Worm (Caenorhabditis elegans) whole organism, young adult: ENCODE data around the gene vms-1.

Source experiments
- B0035.1 ChIP-seq: sonication (generic microtip); optimal IDR thresholded peaks from 2 replicates; lab custom pipeline; 2016; ENCODE audit warnings: missing genetic modification characterization, mild to moderate bottlenecking, missing compliant biosample characterization, missing genotype, missing genetic modification reagents
- F23B12.7 ChIP-seq: sonication (generic microtip); optimal IDR thresholded peaks from 2 replicates; lab custom pipeline; 2017; ENCODE audit warnings: missing genetic modification characterization, mild to moderate bottlenecking, missing compliant biosample characterization, antibody characterized with exemption, moderate library complexity; ENCODE audit not compliant: insufficient read depth
- F33H1.4 ChIP-seq: fragments of 200-800 bp; sonication (Bioruptor generic); IDR thresholded peaks from 2 replicates; pipeline ENCODE4 v1.3.6; 2022; ENCODE audit warnings: missing genetic modification reagents, missing genetic modification characterization, missing compliant biosample characterization
- F49E8.2 ChIP-seq: sonication (generic microtip); optimal IDR thresholded peaks from 3 replicates; lab custom pipeline; 2017; ENCODE audit warnings: missing genetic modification characterization, mild to moderate bottlenecking, missing compliant biosample characterization, antibody characterized with exemption, moderate library complexity; ENCODE audit not compliant: insufficient read depth
- F57C9.4 ChIP-seq: sonication (generic microtip); optimal IDR thresholded peaks from 2 replicates; lab custom pipeline; 2017; ENCODE audit warnings: mild to moderate bottlenecking, missing genetic modification characterization, missing compliant biosample characterization
- K11D2.4 ChIP-seq: fragments of 200-800 bp; sonication (Bioruptor generic); IDR thresholded peaks from 2 replicates; pipeline ENCODE4 v1.3.6; 2022; ENCODE audit warnings: missing genetic modification reagents, missing genetic modification characterization, missing compliant biosample characterization
- K12H6.12 ChIP-seq: fragments of 200-800 bp; sonication (Bioruptor generic); optimal IDR thresholded peaks from 2 replicates; lab custom pipeline; 2018; ENCODE audit warnings: mild to moderate bottlenecking, missing genetic modification characterization, missing compliant biosample characterization
- Y53F4B.3 ChIP-seq: fragments of 200-800 bp; sonication (Bioruptor generic); IDR thresholded peaks from 2 replicates; pipeline ENCODE4 v1.3.6; 2022; ENCODE audit warnings: missing genetic modification reagents, missing genetic modification characterization, missing compliant biosample characterization
- Y79H2A.3 ChIP-seq: fragments of 200-800 bp; sonication (Bioruptor generic); conservative IDR thresholded peaks from 2 replicates; pipeline ENCODE4 v1.3.6; 2022; ENCODE audit warnings: missing genetic modification reagents, missing genetic modification characterization, missing compliant biosample characterization
- akir-1 ChIP-seq: fragments of 200-800 bp; sonication (Bioruptor generic); optimal IDR thresholded peaks from 2 replicates; lab custom pipeline; 2018; ENCODE audit warnings: mild to moderate bottlenecking, missing genetic modification characterization, moderate library complexity, missing compliant biosample characterization
- attf-5 ChIP-seq: fragments of 200-800 bp; sonication (Bioruptor generic); optimal IDR thresholded peaks from 2 replicates; lab custom pipeline; 2018; ENCODE audit warnings: mild to moderate bottlenecking, missing genetic modification characterization, missing compliant biosample characterization
- cebp-1 ChIP-seq, 2 experiments: fragments of 200-800 bp in 1 of 2; sonication (Bioruptor generic) in 1 of 2; sonication (generic microtip) in 1 of 2; IDR thresholded peaks in 1 of 2; optimal IDR thresholded peaks in 1 of 2; 2 replicates each; pipeline versions ENCODE4 v1.3.6 to Lab custom; 2017 to 2022; ENCODE audit warnings: missing compliant biosample characterization in 2 of 2, missing genetic modification characterization in 2 of 2, mild to moderate bottlenecking in 1 of 2, missing genetic modification reagents in 1 of 2, moderate library complexity in 1 of 2
- ceh-27 ChIP-seq: fragments of 200-800 bp; sonication (Bioruptor generic); optimal IDR thresholded peaks from 2 replicates; lab custom pipeline; 2018; ENCODE audit warnings: mild to moderate bottlenecking, missing genetic modification characterization, moderate library complexity, missing compliant biosample characterization
- ceh-58 ChIP-seq: fragments of 200-800 bp; sonication (Bioruptor generic); IDR thresholded peaks from 2 replicates; pipeline ENCODE4 v1.3.6; 2022; ENCODE audit warnings: missing genetic modification characterization, missing compliant biosample characterization
- die-1 ChIP-seq: sonication (generic microtip); optimal IDR thresholded peaks from 2 replicates; lab custom pipeline; 2016; ENCODE audit warnings: missing genotype, mild to moderate bottlenecking, missing genetic modification characterization, missing compliant biosample characterization
- dox-1 ChIP-seq: fragments of 200-800 bp; sonication (Bioruptor generic); IDR thresholded peaks from 2 replicates; pipeline ENCODE4 v1.3.6; 2022; ENCODE audit warnings: missing genetic modification reagents, missing genetic modification characterization, missing compliant biosample characterization
- egl-18 ChIP-seq: fragments of 200-800 bp; sonication (Bioruptor generic); IDR thresholded peaks from 2 replicates; pipeline ENCODE4 v1.3.6; 2022; ENCODE audit warnings: missing genetic modification reagents, missing genetic modification characterization, missing compliant biosample characterization
- ets-4 ChIP-seq: fragments of 200-800 bp; sonication (Bioruptor generic); optimal IDR thresholded peaks from 2 replicates; lab custom pipeline; 2018; ENCODE audit warnings: mild to moderate bottlenecking, missing genetic modification characterization, missing compliant biosample characterization
- him-1 ChIP-seq: sonication (generic microtip); optimal IDR thresholded peaks from 2 replicates; lab custom pipeline; 2016; ENCODE audit warnings: missing genotype, missing genetic modification reagents, missing genetic modification characterization, missing compliant biosample characterization
- hmg-1.2 ChIP-seq: fragments of 200-800 bp; sonication (Bioruptor generic); IDR thresholded peaks from 2 replicates; pipeline ENCODE4 v1.3.6; 2022; ENCODE audit warnings: missing genetic modification reagents, missing genetic modification characterization, missing compliant biosample characterization
- lag-1 ChIP-seq: fragments of 200-800 bp; sonication (Bioruptor generic); IDR thresholded peaks from 2 replicates; pipeline ENCODE4 v1.3.6; 2022; ENCODE audit warnings: missing genetic modification reagents, missing genetic modification characterization, missing compliant biosample characterization
- lin-26 ChIP-seq: fragments of 200-800 bp; sonication (Bioruptor generic); IDR thresholded peaks from 2 replicates; pipeline ENCODE4 v1.3.6; 2022; ENCODE audit warnings: missing genetic modification reagents, missing genetic modification characterization, missing compliant biosample characterization
- lin-35 ChIP-seq, 3 experiments: fragments of 150-350 bp in 2 of 3; sonication (generic microtip) in 1 of 3; optimal IDR thresholded peaks; 2 replicates each; lab custom pipeline; 2014 to 2018; ENCODE audit warnings: missing biosample characterization in 3 of 3, missing genetic modification characterization in 3 of 3, missing genetic modification reagents in 3 of 3
- lin-40 ChIP-seq: sonication (generic microtip); optimal IDR thresholded peaks from 2 replicates; lab custom pipeline; 2016; ENCODE audit warnings: missing genetic modification characterization, mild to moderate bottlenecking, missing compliant biosample characterization, missing genotype, missing genetic modification reagents
- lin-54 ChIP-seq: fragments of 200-800 bp; sonication (Bioruptor generic); optimal IDR thresholded peaks from 2 replicates; lab custom pipeline; 2018; ENCODE audit warnings: mild to moderate bottlenecking, missing genetic modification characterization, missing compliant biosample characterization
- madf-6 ChIP-seq: fragments of 200-800 bp; sonication (Bioruptor generic); IDR thresholded peaks from 2 replicates; pipeline ENCODE4 v1.3.6; 2022; ENCODE audit warnings: missing genetic modification reagents, missing genetic modification characterization, missing compliant biosample characterization
- mcd-1 ChIP-seq: fragments of 200-800 bp; sonication (Bioruptor generic); IDR thresholded peaks from 2 replicates; pipeline ENCODE4 v1.3.6; 2022; ENCODE audit warnings: missing genetic modification reagents, missing genetic modification characterization, missing compliant biosample characterization
- nhr-80 ChIP-seq: sonication (generic microtip); optimal IDR thresholded peaks from 2 replicates; lab custom pipeline; 2016; ENCODE audit warnings: missing genetic modification characterization, missing compliant biosample characterization
- nhr-90 ChIP-seq: sonication (generic microtip); optimal IDR thresholded peaks from 2 replicates; lab custom pipeline; 2016; ENCODE audit warnings: missing genotype, mild to moderate bottlenecking, missing genetic modification characterization, missing compliant biosample characterization
- rec-8 ChIP-seq, 2 experiments: sonication (generic microtip); optimal IDR thresholded peaks; 2 replicates each; lab custom pipeline; 2016; ENCODE audit warnings: mild to moderate bottlenecking in 2 of 2, missing genetic modification characterization in 2 of 2, missing genetic modification reagents in 2 of 2, missing genotype in 2 of 2, missing biosample characterization in 1 of 2, missing compliant biosample characterization in 1 of 2, moderate library complexity in 1 of 2
- snpc-4 ChIP-seq, 5 experiments: fragments of 150-350 bp in 1 of 5; sonication (generic microtip) in 4 of 5; optimal IDR thresholded peaks; 2 replicates each; lab custom pipeline; 2014 to 2018; ENCODE audit warnings: missing genetic modification characterization in 5 of 5, missing biosample characterization in 3 of 5, antibody characterized with exemption in 2 of 5, mild to moderate bottlenecking in 2 of 5, missing compliant biosample characterization in 2 of 5, missing genotype in 2 of 5, moderate library complexity in 2 of 5, missing genetic modification reagents in 1 of 5
- tbp1 ChIP-seq: fragments of 200-800 bp; sonication (Bioruptor generic); optimal IDR thresholded peaks from 2 replicates; lab custom pipeline; 2018; ENCODE audit warnings: mild to moderate bottlenecking, missing genetic modification characterization, missing compliant biosample characterization
- unc-62 ChIP-seq: fragments of 150-350 bp; optimal IDR thresholded peaks from 2 replicates; lab custom pipeline; 2014; ENCODE audit warnings: missing biosample characterization, missing genetic modification reagents, missing genetic modification characterization
- xnd-1 ChIP-seq: sonication (generic microtip); optimal IDR thresholded peaks from 2 replicates; lab custom pipeline; 2016; ENCODE audit warnings: missing genotype, missing genetic modification reagents, missing genetic modification characterization, missing compliant biosample characterization
- zfh-2 ChIP-seq: fragments of 200-800 bp; sonication (Bioruptor generic); conservative IDR thresholded peaks from 2 replicates; pipeline ENCODE4 v1.3.6; 2022; ENCODE audit warnings: missing genetic modification reagents, missing genetic modification characterization, missing compliant biosample characterization
- ztf-3 ChIP-seq: fragments of 200-800 bp; sonication (Bioruptor generic); optimal IDR thresholded peaks from 2 replicates; lab custom pipeline; 2018; ENCODE audit warnings: mild to moderate bottlenecking, missing genetic modification characterization, missing compliant biosample characterization
- ztf-6 ChIP-seq: fragments of 200-800 bp; sonication (Bioruptor generic); IDR thresholded peaks from 2 replicates; pipeline ENCODE4 v1.3.6; 2022; ENCODE audit warnings: missing genetic modification reagents, missing genetic modification characterization, missing compliant biosample characterization

vms-1 gene

DNA sequence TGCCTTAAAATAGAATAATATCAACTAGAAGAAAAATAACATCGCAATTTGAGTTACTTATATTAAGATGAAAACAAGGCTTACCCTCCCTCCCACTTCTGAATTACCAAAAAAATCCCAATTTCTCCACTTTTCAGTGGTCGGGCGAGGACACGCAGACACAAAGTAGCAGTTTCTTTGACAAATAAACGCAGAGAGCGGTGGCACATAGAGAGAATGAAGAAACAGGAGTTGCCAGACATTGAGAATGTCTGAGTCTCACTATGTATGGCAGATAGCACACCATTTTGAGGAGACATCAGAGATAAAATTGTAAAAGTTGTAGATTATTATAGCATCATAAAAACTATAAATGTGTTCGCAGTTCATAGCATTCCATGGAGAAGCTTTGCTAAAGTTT is 36.9 kb downstream of the vms-1 start:
- no peak for TF ChIP-seq ets-4
- TF ChIP-seq egl-18 (GFP tag; lab: Robert Waterston, UW): no peak
- TF ChIP-seq F49E8.2 (tag; lab: Kevin White, UChicago): no peak
- peak; percentile 58 for TF ChIP-seq lin-40 (tag; lab: Kevin White, UChicago)
- TF ChIP-seq F57C9.4 (tag; lab: Kevin White, UChicago): no peak
- TF ChIP-seq xnd-1 (tag; lab: Kevin White, UChicago): no peak
- no peak for TF ChIP-seq die-1
- TF ChIP-seq snpc-4 (GFP tag; optimal IDR thresholded peaks at IDR 0.05; lab: Kevin White, UChicago): no peak
- peak in 1 of 4 experiments; percentile 5 for TF ChIP-seq snpc-4 (tag; optimal IDR thresholded peaks at IDR 0.05; lab: Kevin White, UChicago)
- TF ChIP-seq Y79H2A.3 (GFP tag; lab: Robert Waterston, UW): no peak
- no peak for TF ChIP-seq unc-62 (GFP tag; lab: Kevin White, UChicago)
- TF ChIP-seq rec-8 (tag; optimal IDR thresholded peaks at IDR 0.05; lab: Kevin White, UChicago): no peak
- TF ChIP-seq cebp-1 (GFP tag; IDR thresholded peaks at IDR 0.05; lab: Robert Waterston, UW): no peak
- peak; percentile 45 for TF ChIP-seq cebp-1 (tag; optimal IDR thresholded peaks at IDR 0.05; lab: Kevin White, UChicago)
- no peak for TF ChIP-seq lin-54 (GFP tag; lab: Kevin White, UChicago)
- no peak for TF ChIP-seq him-1 (tag; lab: Kevin White, UChicago)
- no peak for TF ChIP-seq mcd-1 (GFP tag; lab: Robert Waterston, UW)
- peak; percentile 30 for TF ChIP-seq attf-5
- TF ChIP-seq ztf-6 (GFP tag; lab: Robert Waterston, UW): no peak
- no peak for TF ChIP-seq F33H1.4 (GFP tag; lab: Robert Waterston, UW)
- TF ChIP-seq lin-26: no peak
- TF ChIP-seq madf-6 (GFP tag; lab: Robert Waterston, UW): no peak
- peak; percentile 15 for TF ChIP-seq ceh-27 (GFP tag; lab: Kevin White, UChicago)
- TF ChIP-seq hmg-1.2 (GFP tag; lab: Robert Waterston, UW): peak; percentile 91
- TF ChIP-seq K12H6.12 (tag; lab: Kevin White, UChicago): peak; percentile 24
- TF ChIP-seq F23B12.7 (tag; lab: Kevin White, UChicago): no peak
- no peak for TF ChIP-seq tbp1 (GFP tag; lab: Kevin White, UChicago)
- no peak for TF ChIP-seq ceh-58 (GFP tag; lab: Robert Waterston, UW)
- peak; percentile 40 for TF ChIP-seq nhr-80 (tag; lab: Kevin White, UChicago)
- no peak for TF ChIP-seq akir-1 (GFP tag; lab: Kevin White, UChicago)
- peak in 1 of 3 experiments; percentile 20 for TF ChIP-seq lin-35 (GFP tag; optimal IDR thresholded peaks at IDR 0.05; lab: Kevin White, UChicago)
- TF ChIP-seq Y53F4B.3 (GFP tag; lab: Robert Waterston, UW): no peak
- no peak for TF ChIP-seq ztf-3 (GFP tag; lab: Kevin White, UChicago)
- TF ChIP-seq nhr-90 (tag; lab: Kevin White, UChicago): no peak

DNA sequence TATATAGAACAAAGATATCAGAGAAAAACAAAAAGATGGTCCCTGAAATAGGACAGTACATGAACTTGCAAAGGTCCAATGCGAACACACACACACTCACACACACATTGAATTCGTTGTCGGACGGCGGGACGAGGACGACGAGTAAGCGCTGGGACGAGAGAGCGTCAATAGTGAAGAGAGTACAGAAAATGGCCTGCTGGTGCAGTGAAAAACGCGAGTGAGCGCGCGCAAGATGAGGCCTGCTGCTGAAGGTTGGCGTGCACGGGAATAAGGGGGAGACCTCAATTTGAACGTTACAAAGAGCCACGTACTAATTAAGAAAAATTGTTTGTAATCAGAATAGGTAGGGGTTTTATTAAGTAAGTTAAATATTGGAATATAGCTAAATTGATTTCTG is 38.6 kb downstream of the vms-1 start:
- TF ChIP-seq mcd-1 (GFP tag; lab: Robert Waterston, UW) (no peak), hmg-1.2 (GFP tag; lab: Robert Waterston, UW) (peak; percentile 68; the same call in 1 of the 2 replicates), Y53F4B.3 (GFP tag; lab: Robert Waterston, UW) (no peak), him-1 (tag; lab: Kevin White, UChicago) (peak; percentile 37), dox-1 (no peak), B0035.1 (tag; lab: Kevin White, UChicago) (no peak), nhr-80 (tag; lab: Kevin White, UChicago) (peak; percentile 49), attf-5 (peak; percentile 25), cebp-1 (GFP tag; IDR thresholded peaks at IDR 0.05; lab: Robert Waterston, UW) (no peak), cebp-1 (tag; optimal IDR thresholded peaks at IDR 0.05; lab: Kevin White, UChicago) (peak; percentile 18), lag-1 (GFP tag; lab: Robert Waterston, UW) (no peak), zfh-2 (GFP tag; lab: Robert Waterston, UW) (peak; percentile 77), K11D2.4 (0 out of 2 replicates have a peak, but pooled peaks have one; percentile 24)
